Fruit fly (Drosophila melanogaster) whole organism, embryonic: Measurements from ENCODE around the gene AcCoAS.

Experiments used
- ATbp ChIP-seq: fragments of 200-800 bp; sonication (Bioruptor generic); optimal IDR thresholded peaks from 2 replicates; lab custom pipeline; 2017; ENCODE audit warnings: missing biosample characterization, mild to moderate bottlenecking, missing genetic modification characterization, missing genetic modification reagents
- Awh ChIP-seq: fragments of 200-800 bp; sonication (Bioruptor generic); IDR thresholded peaks from 2 replicates; pipeline ENCODE4, ENCODE4 v1.3.6; 2022; ENCODE audit warnings: missing biosample characterization, missing genetic modification characterization
- CG10431 ChIP-seq: fragments of 200-800 bp; sonication (Bioruptor generic); optimal IDR thresholded peaks from 3 replicates; lab custom pipeline; 2018; ENCODE audit warnings: missing biosample characterization, mild to moderate bottlenecking, missing genetic modification characterization
- CG11504 ChIP-seq: fragments of 200-800 bp; sonication (Bioruptor generic); optimal IDR thresholded peaks from 3 replicates; lab custom pipeline; 2019; ENCODE audit warnings: missing biosample characterization, mild to moderate bottlenecking, missing genetic modification characterization, moderate library complexity
- CG12219 ChIP-seq: fragments of 200-800 bp; sonication (Bioruptor generic); optimal IDR thresholded peaks from 3 replicates; lab custom pipeline; 2018; ENCODE audit warnings: missing biosample characterization, mild to moderate bottlenecking, missing genetic modification characterization
- CG1603 ChIP-seq: fragments of 200-800 bp; sonication (Bioruptor generic); optimal IDR thresholded peaks from 2 replicates; lab custom pipeline; 2019; ENCODE audit warnings: missing biosample characterization, mild to moderate bottlenecking, missing genetic modification characterization, moderate library complexity
- CG17328 ChIP-seq: fragments of 200-800 bp; sonication (Bioruptor generic); IDR thresholded peaks from 2 replicates; pipeline ENCODE4 v1.3.6; 2022; ENCODE audit warnings: missing biosample characterization, missing genetic modification characterization
- CG18262 ChIP-seq: fragments of 200-800 bp; optimal IDR thresholded peaks from 3 replicates; lab custom pipeline; 2019; ENCODE audit warnings: missing biosample characterization, mild to moderate bottlenecking, missing genetic modification characterization, moderate library complexity
- CG31441 ChIP-seq: fragments of 200-800 bp; sonication (Bioruptor generic); IDR thresholded peaks from 2 replicates; pipeline ENCODE4 v1.3.6; 2022; ENCODE audit warnings: missing biosample characterization, missing genetic modification characterization
- CG3163 ChIP-seq: fragments of 200-800 bp; sonication (Bioruptor generic); optimal IDR thresholded peaks from 3 replicates; lab custom pipeline; 2016; ENCODE audit warnings: missing biosample characterization, missing genetic modification characterization
- CG3407 ChIP-seq: fragments of 200-800 bp; sonication (Bioruptor generic); optimal IDR thresholded peaks from 2 replicates; lab custom pipeline; 2018; ENCODE audit warnings: missing biosample characterization, mild to moderate bottlenecking, missing genetic modification characterization
- CG4424 ChIP-seq: fragments of 200-800 bp; sonication (Bioruptor generic); optimal IDR thresholded peaks from 3 replicates; lab custom pipeline; 2016; ENCODE audit warnings: missing biosample characterization, missing genetic modification characterization
- CG6175 ChIP-seq: fragments of 200-800 bp; sonication (Bioruptor generic); IDR thresholded peaks from 3 replicates; pipeline ENCODE4 v1.3.6; 2022; ENCODE audit warnings: missing biosample characterization, missing genetic modification characterization
- CG6654 ChIP-seq: fragments of 200-800 bp; sonication (Bioruptor generic); optimal IDR thresholded peaks from 2 replicates; lab custom pipeline; 2017; ENCODE audit warnings: missing biosample characterization, mild to moderate bottlenecking, missing genetic modification characterization
- CG6683 ChIP-seq: fragments of 200-800 bp; sonication (Bioruptor generic); optimal IDR thresholded peaks from 2 replicates; lab custom pipeline; 2017; ENCODE audit warnings: missing biosample characterization, mild to moderate bottlenecking, missing genetic modification characterization, missing genetic modification reagents
- CG8281 ChIP-seq: fragments of 200-800 bp; sonication (Bioruptor generic); optimal IDR thresholded peaks from 2 replicates; lab custom pipeline; 2018; ENCODE audit warnings: missing biosample characterization, mild to moderate bottlenecking, missing genetic modification characterization, moderate library complexity
- D ChIP-seq, 2 experiments: fragments of 200-800 bp in 1 of 2; fragments of >200 bp in 1 of 2; sonication (Bioruptor generic) in 1 of 2; optimal IDR thresholded peaks; 2 replicates in 1 of 2; 3 replicates in 1 of 2; lab custom pipeline; 2017; ENCODE audit warnings: mild to moderate bottlenecking in 1 of 2, missing biosample characterization in 1 of 2, missing genetic modification characterization in 1 of 2, missing genetic modification reagents in 1 of 2
- D19A ChIP-seq: fragments of 200-800 bp; optimal IDR thresholded peaks from 3 replicates; lab custom pipeline; 2019; ENCODE audit warnings: missing biosample characterization, mild to moderate bottlenecking, missing genetic modification characterization, moderate library complexity
- Dip2 ChIP-seq: fragments of 200-800 bp; sonication (Bioruptor generic); IDR thresholded peaks from 2 replicates; pipeline ENCODE4 v1.3.6; 2022; ENCODE audit warnings: missing biosample characterization, missing genetic modification characterization
- Ets97D ChIP-seq: fragments of 200-800 bp; sonication (Bioruptor generic); optimal IDR thresholded peaks from 3 replicates; lab custom pipeline; 2016; ENCODE audit warnings: missing biosample characterization, missing genetic modification characterization
- Fer2 ChIP-seq: fragments of 200-800 bp; sonication (Bioruptor generic); optimal IDR thresholded peaks from 2 replicates; lab custom pipeline; 2018; ENCODE audit warnings: missing biosample characterization, mild to moderate bottlenecking, missing genetic modification characterization, moderate library complexity
- H15 ChIP-seq: fragments of 200-800 bp; sonication (Bioruptor generic); IDR thresholded peaks from 3 replicates; pipeline ENCODE4 v1.3.6; 2022; ENCODE audit warnings: missing biosample characterization, missing genetic modification characterization
- Hr78 ChIP-seq, 2 experiments: fragments of 200-800 bp in 1 of 2; fragments of >200 bp in 1 of 2; sonication (Bioruptor generic) in 1 of 2; optimal IDR thresholded peaks; 2 replicates each; lab custom pipeline; 2017 to 2019; ENCODE audit warnings: missing biosample characterization in 2 of 2, missing genetic modification characterization in 2 of 2, mild to moderate bottlenecking in 1 of 2, moderate library complexity in 1 of 2
- Oaz ChIP-seq: fragments of 200-800 bp; sonication (Bioruptor generic); IDR thresholded peaks from 2 replicates; pipeline ENCODE4 v1.3.6; 2022; ENCODE audit warnings: missing biosample characterization, missing genetic modification characterization
- Sox102F ChIP-seq: fragments of 200-800 bp; sonication (Bioruptor generic); optimal IDR thresholded peaks from 2 replicates; lab custom pipeline; 2018; ENCODE audit warnings: missing biosample characterization, mild to moderate bottlenecking, missing genetic modification characterization, moderate library complexity
- Ssrp ChIP-seq: fragments of 200-800 bp; sonication (Bioruptor generic); optimal IDR thresholded peaks from 2 replicates; lab custom pipeline; 2018; ENCODE audit warnings: missing biosample characterization, mild to moderate bottlenecking, missing genetic modification characterization, moderate library complexity
- Xrp1 ChIP-seq: fragments of 200-800 bp; sonication (Bioruptor generic); IDR thresholded peaks from 2 replicates; pipeline ENCODE4 v1.3.6; 2022; ENCODE audit warnings: missing biosample characterization, missing genetic modification characterization
- bab2 ChIP-seq: fragments of 200-800 bp; sonication (Bioruptor generic); optimal IDR thresholded peaks from 2 replicates; lab custom pipeline; 2016; ENCODE audit warnings: missing biosample characterization, missing genetic modification characterization
- bsh ChIP-seq, 2 experiments: fragments of 200-800 bp; sonication (Bioruptor generic); optimal IDR thresholded peaks; 2 replicates each; lab custom pipeline; 2017 to 2018; ENCODE audit warnings: mild to moderate bottlenecking in 2 of 2, missing biosample characterization in 2 of 2, missing genetic modification characterization in 2 of 2, moderate library complexity in 1 of 2
- chm ChIP-seq: fragments of 200-800 bp; sonication (Bioruptor generic); IDR thresholded peaks from 2 replicates; pipeline ENCODE4 v1.3.6; 2022; ENCODE audit warnings: missing biosample characterization, missing genetic modification characterization
- dmrt99B ChIP-seq: fragments of 200-800 bp; sonication (Bioruptor generic); optimal IDR thresholded peaks from 2 replicates; lab custom pipeline; 2018; ENCODE audit warnings: missing biosample characterization, mild to moderate bottlenecking, missing genetic modification characterization, moderate library complexity
- ewg ChIP-seq: fragments of 200-800 bp; sonication (Bioruptor generic); optimal IDR thresholded peaks from 3 replicates; lab custom pipeline; 2017; ENCODE audit warnings: mild to moderate bottlenecking, missing biosample characterization, missing genetic modification reagents, missing genetic modification characterization
- fd64A ChIP-seq: fragments of 200-800 bp; sonication (Bioruptor generic); optimal IDR thresholded peaks from 3 replicates; lab custom pipeline; 2018; ENCODE audit warnings: missing biosample characterization, mild to moderate bottlenecking, missing genetic modification characterization
- gem ChIP-seq: fragments of 200-800 bp; sonication (Bioruptor generic); optimal IDR thresholded peaks from 2 replicates; lab custom pipeline; 2019; ENCODE audit warnings: missing biosample characterization, mild to moderate bottlenecking, missing genetic modification characterization, moderate library complexity
- gsb ChIP-seq: fragments of 200-800 bp; sonication (Bioruptor generic); IDR thresholded peaks from 2 replicates; pipeline ENCODE4 v1.3.6; 2022; ENCODE audit warnings: missing biosample characterization, missing genetic modification characterization
- hkb ChIP-seq, 2 experiments: fragments of 200-800 bp in 1 of 2; fragments of >200 bp in 1 of 2; sonication (Bioruptor generic) in 1 of 2; IDR thresholded peaks in 1 of 2; optimal IDR thresholded peaks in 1 of 2; 2 replicates each; pipeline versions ENCODE4 v1.3.6 to Lab custom; 2017 to 2022; ENCODE audit warnings: missing biosample characterization in 1 of 2, missing genetic modification characterization in 1 of 2
- kni ChIP-seq: fragments of 200-800 bp; sonication (Bioruptor generic); optimal IDR thresholded peaks from 3 replicates; lab custom pipeline; 2017; ENCODE audit warnings: mild to moderate bottlenecking, missing biosample characterization, missing genetic modification reagents, missing genetic modification characterization
- lmd ChIP-seq: fragments of 200-800 bp; sonication (Bioruptor generic); IDR thresholded peaks from 2 replicates; pipeline ENCODE4 v1.3.6; 2022; ENCODE audit warnings: missing biosample characterization, missing genetic modification characterization
- nmo ChIP-seq: fragments of 200-800 bp; sonication (Bioruptor generic); optimal IDR thresholded peaks from 2 replicates; lab custom pipeline; 2018; ENCODE audit warnings: missing biosample characterization, mild to moderate bottlenecking, missing genetic modification characterization, moderate library complexity
- oc ChIP-seq: fragments of 200-800 bp; sonication (Bioruptor generic); optimal IDR thresholded peaks from 2 replicates; lab custom pipeline; 2018; ENCODE audit warnings: missing biosample characterization, mild to moderate bottlenecking, missing genetic modification characterization, moderate library complexity
- phol ChIP-seq: fragments of 200-800 bp; sonication (Bioruptor generic); optimal IDR thresholded peaks from 3 replicates; lab custom pipeline; 2018; ENCODE audit warnings: missing biosample characterization, mild to moderate bottlenecking, missing genetic modification characterization, moderate library complexity
- row ChIP-seq: fragments of 200-800 bp; sonication (Bioruptor generic); IDR thresholded peaks from 3 replicates; pipeline ENCODE4 v1.3.6; 2022; ENCODE audit warnings: missing biosample characterization, missing genetic modification characterization
- salm ChIP-seq: fragments of 200-800 bp; sonication (Bioruptor generic); optimal IDR thresholded peaks from 2 replicates; lab custom pipeline; 2018; ENCODE audit warnings: missing biosample characterization, mild to moderate bottlenecking, missing genetic modification characterization
- sens ChIP-seq: fragments of 200-800 bp; sonication (Bioruptor generic); peaks from one replicate; lab custom pipeline; 2016; ENCODE audit warnings: missing biosample characterization, missing genetic modification characterization
- sisA ChIP-seq: fragments of 200-800 bp; sonication (Bioruptor generic); IDR thresholded peaks from 2 replicates; pipeline ENCODE4 v1.3.6; 2022; ENCODE audit warnings: missing biosample characterization, missing genetic modification characterization
- slou ChIP-seq: fragments of 200-800 bp; sonication (Bioruptor generic); optimal IDR thresholded peaks from 3 replicates; lab custom pipeline; 2016; ENCODE audit warnings: missing biosample characterization, missing genetic modification characterization
- ttk ChIP-seq: fragments of 200-800 bp; sonication (Bioruptor generic); IDR thresholded peaks from 2 replicates; pipeline ENCODE4 v2.1.2; 2022; ENCODE audit warnings: missing biosample characterization, missing genetic modification characterization
- wor ChIP-seq: fragments of 200-800 bp; sonication (Bioruptor generic); IDR thresholded peaks from 2 replicates; pipeline ENCODE4 v1.3.6; 2022; ENCODE audit warnings: missing biosample characterization, missing genetic modification characterization

The AcCoAS gene

DNA sequence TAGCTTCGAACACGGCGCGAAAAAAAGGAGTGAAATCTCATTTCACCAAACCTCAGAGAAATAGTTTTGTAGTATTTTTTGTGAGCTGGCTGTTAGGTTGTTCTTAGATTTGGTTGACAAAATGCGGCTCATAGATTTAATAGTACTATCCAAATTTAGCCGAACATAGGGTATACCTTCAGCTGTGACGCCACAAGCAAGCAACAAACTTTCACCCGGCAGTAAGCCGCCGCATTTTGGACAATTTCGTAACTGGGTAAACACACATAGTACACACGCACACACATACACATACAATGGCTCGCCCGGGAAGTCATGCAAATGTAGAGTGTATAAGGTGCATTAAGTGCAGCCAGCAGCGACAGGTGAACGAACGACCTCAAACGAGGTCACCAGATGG, 20.8 kb downstream of the AcCoAS start:
- TF ChIP-seq CG3407 (peak; percentile 26), sens (GFP tag; lab: Kevin White, UChicago) (peak; percentile 86), Oaz (GFP tag; lab: Robert Waterston, UW) (no peak), Ssrp (tag; lab: Kevin White, UChicago) (peak; percentile 9), H15 (GFP tag; lab: Robert Waterston, UW) (0 out of 3 replicates have a peak, but pooled peaks have one; percentile 7), gem (tag; lab: Kevin White, UChicago) (peak; percentile 38), D (optimal IDR thresholded peaks at IDR 0.05; lab: Kevin White, UChicago) (no peak), D (GFP tag; optimal IDR thresholded peaks at IDR 0.05; lab: Kevin White, UChicago) (no peak), bsh (GFP tag; optimal IDR thresholded peaks at IDR 0.05; lab: Kevin White, UChicago) (peak in 1 of 2 experiments; percentile 29), kni (GFP tag; lab: Kevin White, UChicago) (peak; percentile 75), ATbp (GFP tag; lab: Kevin White, UChicago) (peak; percentile 68), bab2 (no peak), CG6175 (GFP tag; lab: Robert Waterston, UW) (no peak), CG12219 (GFP tag; lab: Kevin White, UChicago) (peak; percentile 19), lmd (GFP tag; lab: Robert Waterston, UW) (peak; percentile 7; the same call in 1 of the 2 replicates), CG17328 (GFP tag; lab: Robert Waterston, UW) (0 out of 2 replicates have a peak, but pooled peaks have one; percentile 4), Sox102F (GFP tag; lab: Kevin White, UChicago) (peak; percentile 65), CG4424 (GFP tag; lab: Kevin White, UChicago) (peak; percentile 17), row (GFP tag; lab: Robert Waterston, UW) (peak; percentile 35; the same call in 1 of the 3 replicates), oc (tag; lab: Kevin White, UChicago) (peak; percentile 37), Xrp1 (GFP tag; lab: Robert Waterston, UW) (0 out of 2 replicates have a peak, but pooled peaks have one; percentile 6), CG31441 (GFP tag; lab: Robert Waterston, UW) (0 out of 2 replicates have a peak, but pooled peaks have one; percentile 14), CG10431 (GFP tag; lab: Kevin White, UChicago) (peak; percentile 11), Awh (0 out of 2 replicates have a peak, but pooled peaks have one; percentile 45), salm (tag; lab: Kevin White, UChicago) (no peak), CG1603 (peak; percentile 57), wor (GFP tag; lab: Robert Waterston, UW) (0 out of 2 replicates have a peak, but pooled peaks have one; percentile 14), Ets97D (GFP tag; lab: Kevin White, UChicago) (no peak), Hr78 (GFP tag; optimal IDR thresholded peaks at IDR 0.05; lab: Kevin White, UChicago) (peak in 1 of 2 experiments; percentile 71), Dip2 (GFP tag; lab: Robert Waterston, UW) (no peak), hkb (optimal IDR thresholded peaks at IDR 0.05; lab: Kevin White, UChicago) (no peak), hkb (GFP tag; IDR thresholded peaks at IDR 0.05; lab: Robert Waterston, UW) (no peak), gsb (GFP tag; lab: Robert Waterston, UW) (no peak), CG18262 (tag; lab: Kevin White, UChicago) (peak; percentile 18), Fer2 (tag; lab: Kevin White, UChicago) (no peak), ewg (GFP tag; lab: Kevin White, UChicago) (peak; percentile 32), chm (GFP tag; lab: Robert Waterston, UW) (0 out of 2 replicates have a peak, but pooled peaks have one; percentile 25), dmrt99B (peak; percentile 51), fd64A (GFP tag; lab: Kevin White, UChicago) (peak; percentile 37), ttk (0 out of 2 replicates have a peak, but pooled peaks have one; percentile 24), phol (tag; lab: Kevin White, UChicago) (peak; percentile 26), CG6654 (GFP tag; lab: Kevin White, UChicago) (peak; percentile 9), slou (GFP tag; lab: Kevin White, UChicago) (no peak), CG11504 (tag; lab: Kevin White, UChicago) (peak; percentile 45), sisA (peak; percentile 44), CG3163 (no peak), CG8281 (tag; lab: Kevin White, UChicago) (no peak), D19A (tag; lab: Kevin White, UChicago) (peak; percentile 47), nmo (GFP tag; lab: Kevin White, UChicago) (peak; percentile 11), CG6683 (GFP tag; lab: Kevin White, UChicago) (no peak)
